Worm (Caenorhabditis elegans): Measurements from ENCODE around the gene C54D10.5.

C54D10.5 gene

ce11 chrV:12429039-12429438 is at the start of gene C54D10.5:
Gene C54D10.5 (plus strand): TSS chrV:12429339.
- TF ChIP-seq rec-8 (tag; optimal IDR thresholded peaks at IDR 0.05) (no peak), madf-3 (GFP tag; IDR thresholded peaks at IDR 0.05) (no peak), nhr-27 (tag; optimal IDR thresholded peaks at IDR 0.05) (no peak), Y95B8A.8 (GFP tag; IDR thresholded peaks at IDR 0.05) (no peak), sptf-2 (GFP tag; optimal IDR thresholded peaks at IDR 0.05) (no peak), die-1 (tag; optimal IDR thresholded peaks at IDR 0.05) (no peak), Y53F4B.3 (GFP tag; IDR thresholded peaks at IDR 0.05) (no peak), chd-7 (tag; optimal IDR thresholded peaks at IDR 0.05) (no peak), ztf-3 (GFP tag; optimal IDR thresholded peaks at IDR 0.05) (no peak), nhr-80 (tag; optimal IDR thresholded peaks at IDR 0.05) (no peak), attf-3 (GFP tag; conservative IDR thresholded peaks at IDR 0.05) (no peak), F55B11.4 (tag; optimal IDR thresholded peaks at IDR 0.05; ENCODE audit: borderline replicate concordance, insufficient read depth) (no peak), F22D6.2 (tag; optimal IDR thresholded peaks at IDR 0.05) (no peak), B0261.1 (tag; optimal IDR thresholded peaks at IDR 0.05) (no peak)

ce11 chrV:12386154-12386553 is 43.0 kb upstream of the C54D10.5 start, which contains the start of gene K01D12.15:
Gene K01D12.15 (plus strand): TSS chrV:12386454.
- TF ChIP-seq bed-1 (GFP tag; IDR thresholded peaks at IDR 0.05) = no peak
- TF ChIP-seq madf-10 (tag; optimal IDR thresholded peaks at IDR 0.05) = no peak
- TF ChIP-seq ZK185.1 (tag; optimal IDR thresholded peaks at IDR 0.05; ENCODE audit: poor library complexity, severe bottlenecking) = no peak
- no peak for TF ChIP-seq B0019.2 (GFP tag; conservative IDR thresholded peaks at IDR 0.05)
- no peak for TF ChIP-seq lin-35 (GFP tag; optimal IDR thresholded peaks at IDR 0.05)
- no peak for TF ChIP-seq B0261.1 (tag; optimal IDR thresholded peaks at IDR 0.05)
- no peak for TF ChIP-seq egrh-3 (GFP tag; IDR thresholded peaks at IDR 0.05)
- TF ChIP-seq C17E4.6 (GFP tag; IDR thresholded peaks at IDR 0.05) = no peak

- TF ChIP-seq nhr-80 (tag; optimal IDR thresholded peaks at IDR 0.05) (no peak), tbp1 (GFP tag; optimal IDR thresholded peaks at IDR 0.05) (no peak)
These were observed 33.4 kb upstream of the C54D10.5 start, which contains the start of gene twk-14 for ce11 chrV:12395699-12396098. Gene twk-14 (minus strand): TSS chrV:12395706.

ce11 chrV:12397545-12397944 is 31.6 kb upstream of the C54D10.5 start, which contains the start of gene K01D12.5:
Gene K01D12.5 (plus strand): TSS chrV:12397845.
- TF ChIP-seq C17E4.6 (GFP tag; IDR thresholded peaks at IDR 0.05) (no peak), bed-1 (GFP tag; IDR thresholded peaks at IDR 0.05) (no peak), madf-6 (GFP tag; IDR thresholded peaks at IDR 0.05) (no peak), ZK185.1 (tag; optimal IDR thresholded peaks at IDR 0.05; ENCODE audit: poor library complexity, severe bottlenecking) (no peak), madf-10 (tag; optimal IDR thresholded peaks at IDR 0.05) (no peak), nfyb-1 (GFP tag; IDR thresholded peaks at IDR 0.05) (no peak), Y67H2A.10 (GFP tag; conservative IDR thresholded peaks at IDR 0.05) (no peak), ama-1 (optimal IDR thresholded peaks at IDR 0.05) (no peak), ama-1 (GFP tag; optimal IDR thresholded peaks at IDR 0.05) (no peak), Y56A3A.18 (GFP tag; IDR thresholded peaks at IDR 0.05) (no peak), lin-35 (GFP tag; optimal IDR thresholded peaks at IDR 0.05) (no peak), nfya-1 (tag; optimal IDR thresholded peaks at IDR 0.05; ENCODE audit: borderline replicate concordance, insufficient read depth) (no peak), F57C9.4 (tag; optimal IDR thresholded peaks at IDR 0.05) (no peak), F55B11.4 (tag; optimal IDR thresholded peaks at IDR 0.05; ENCODE audit: borderline replicate concordance, insufficient read depth) (no peak), ceh-27 (GFP tag; optimal IDR thresholded peaks at IDR 0.05) (no peak), ceh-79 (tag; optimal IDR thresholded peaks at IDR 0.05) (no peak), nhr-27 (tag; optimal IDR thresholded peaks at IDR 0.05) (no peak)
